Worm (Caenorhabditis elegans) whole organism, young adult: Measurements from ENCODE around the gene nspd-7.
A peak's percentile ranks its signal among the peaks of the same experiment; 100 is the strongest.

Source experiments
- D2030.7 ChIP-seq: fragments of 200-800 bp; sonication (Bioruptor generic); IDR thresholded peaks from 2 replicates; pipeline ENCODE4 v1.3.6; 2022; ENCODE audit warnings: missing genetic modification reagents, missing genetic modification characterization, missing compliant biosample characterization
- F39B2.1 ChIP-seq: fragments of 200-800 bp; sonication (Bioruptor generic); IDR thresholded peaks from 2 replicates; pipeline ENCODE4 v1.3.6; 2022; ENCODE audit warnings: missing genetic modification reagents, missing genetic modification characterization, missing compliant biosample characterization
- K11D2.4 ChIP-seq: fragments of 200-800 bp; sonication (Bioruptor generic); IDR thresholded peaks from 2 replicates; pipeline ENCODE4 v1.3.6; 2022; ENCODE audit warnings: missing genetic modification reagents, missing genetic modification characterization, missing compliant biosample characterization
- K12H6.12 ChIP-seq: fragments of 200-800 bp; sonication (Bioruptor generic); optimal IDR thresholded peaks from 2 replicates; lab custom pipeline; 2018; ENCODE audit warnings: mild to moderate bottlenecking, missing genetic modification characterization, missing compliant biosample characterization
- T07F8.4 ChIP-seq: sonication (generic microtip); optimal IDR thresholded peaks from 2 replicates; lab custom pipeline; 2016; ENCODE audit warnings: mild to moderate bottlenecking, missing genetic modification characterization, moderate library complexity, missing compliant biosample characterization
- T26A5.8 ChIP-seq: sonication (generic microtip); optimal IDR thresholded peaks from 2 replicates; lab custom pipeline; 2016; ENCODE audit warnings: missing genetic modification characterization, missing compliant biosample characterization
- Y53F4B.3 ChIP-seq: fragments of 200-800 bp; sonication (Bioruptor generic); IDR thresholded peaks from 2 replicates; pipeline ENCODE4 v1.3.6; 2022; ENCODE audit warnings: missing genetic modification reagents, missing genetic modification characterization, missing compliant biosample characterization
- Y53G8AR.9 ChIP-seq: fragments of 200-800 bp; sonication (Bioruptor generic); conservative IDR thresholded peaks from 2 replicates; pipeline ENCODE4 v1.3.6; 2022; ENCODE audit warnings: missing genetic modification reagents, missing genetic modification characterization, missing compliant biosample characterization
- Y67H2A.10 ChIP-seq: fragments of 200-800 bp; sonication (Bioruptor generic); conservative IDR thresholded peaks from 2 replicates; pipeline ENCODE4 v1.3.6; 2022; ENCODE audit warnings: missing genetic modification reagents, missing genetic modification characterization, missing compliant biosample characterization
- Y79H2A.3 ChIP-seq: fragments of 200-800 bp; sonication (Bioruptor generic); conservative IDR thresholded peaks from 2 replicates; pipeline ENCODE4 v1.3.6; 2022; ENCODE audit warnings: missing genetic modification reagents, missing genetic modification characterization, missing compliant biosample characterization
- Y95B8A.8 ChIP-seq: fragments of 200-800 bp; sonication (Bioruptor generic); IDR thresholded peaks from 2 replicates; pipeline ENCODE4 v1.3.6; 2022; ENCODE audit warnings: missing genetic modification reagents, missing genetic modification characterization, missing compliant biosample characterization
- ZK185.1 ChIP-seq: sonication (generic microtip); optimal IDR thresholded peaks from 2 replicates; lab custom pipeline; 2016; ENCODE audit warnings: mild to moderate bottlenecking, missing genetic modification characterization, missing compliant biosample characterization; ENCODE audit not compliant: poor library complexity, severe bottlenecking
- akir-1 ChIP-seq: fragments of 200-800 bp; sonication (Bioruptor generic); optimal IDR thresholded peaks from 2 replicates; lab custom pipeline; 2018; ENCODE audit warnings: mild to moderate bottlenecking, missing genetic modification characterization, moderate library complexity, missing compliant biosample characterization
- atf-7 ChIP-seq: sonication (generic microtip); optimal IDR thresholded peaks from 2 replicates; lab custom pipeline; 2017; ENCODE audit warnings: mild to moderate bottlenecking, missing genetic modification characterization, missing compliant biosample characterization
- athp-1 ChIP-seq: sonication (generic microtip); optimal IDR thresholded peaks from 2 replicates; lab custom pipeline; 2017; ENCODE audit warnings: mild to moderate bottlenecking, missing genetic modification characterization, missing compliant biosample characterization
- attf-3 ChIP-seq: fragments of 200-800 bp; sonication (Bioruptor generic); conservative IDR thresholded peaks from 2 replicates; pipeline ENCODE4 v1.3.6; 2022; ENCODE audit warnings: missing genetic modification reagents, missing genetic modification characterization, missing compliant biosample characterization
- attf-5 ChIP-seq: fragments of 200-800 bp; sonication (Bioruptor generic); optimal IDR thresholded peaks from 2 replicates; lab custom pipeline; 2018; ENCODE audit warnings: mild to moderate bottlenecking, missing genetic modification characterization, missing compliant biosample characterization
- bed-1 ChIP-seq: fragments of 200-800 bp; sonication (Bioruptor generic); IDR thresholded peaks from 2 replicates; pipeline ENCODE4 v1.3.6; 2022; ENCODE audit warnings: missing genetic modification reagents, missing genetic modification characterization, missing compliant biosample characterization
- ceh-100 ChIP-seq: fragments of 200-800 bp; sonication (Bioruptor generic); IDR thresholded peaks from 2 replicates; pipeline ENCODE4 v1.3.6; 2022; ENCODE audit warnings: missing genetic modification reagents, missing genetic modification characterization, missing compliant biosample characterization
- ceh-79 ChIP-seq: sonication (generic microtip); optimal IDR thresholded peaks from 2 replicates; lab custom pipeline; 2017; ENCODE audit warnings: mild to moderate bottlenecking, missing genetic modification characterization, missing compliant biosample characterization
- ceh-91 ChIP-seq: fragments of 200-800 bp; sonication (Bioruptor generic); IDR thresholded peaks from 2 replicates; pipeline ENCODE4 v1.3.6; 2022; ENCODE audit warnings: missing genetic modification reagents, missing genetic modification characterization, missing compliant biosample characterization
- chd-7 ChIP-seq: sonication (generic microtip); optimal IDR thresholded peaks from 2 replicates; lab custom pipeline; 2016; ENCODE audit warnings: mild to moderate bottlenecking, missing genetic modification characterization, moderate library complexity, missing compliant biosample characterization
- egl-44 ChIP-seq: fragments of 200-800 bp; sonication (Bioruptor generic); IDR thresholded peaks from 2 replicates; pipeline ENCODE4 v1.3.6; 2022; ENCODE audit warnings: missing genetic modification reagents, missing genetic modification characterization, missing compliant biosample characterization
- ets-4 ChIP-seq: fragments of 200-800 bp; sonication (Bioruptor generic); optimal IDR thresholded peaks from 2 replicates; lab custom pipeline; 2018; ENCODE audit warnings: mild to moderate bottlenecking, missing genetic modification characterization, missing compliant biosample characterization
- him-1 ChIP-seq: sonication (generic microtip); optimal IDR thresholded peaks from 2 replicates; lab custom pipeline; 2016; ENCODE audit warnings: missing genotype, missing genetic modification reagents, missing genetic modification characterization, missing compliant biosample characterization
- hlh-12 ChIP-seq: sonication (generic microtip); optimal IDR thresholded peaks from 2 replicates; lab custom pipeline; 2016; ENCODE audit warnings: missing genetic modification characterization, missing compliant biosample characterization
- hmg-1.2 ChIP-seq: fragments of 200-800 bp; sonication (Bioruptor generic); IDR thresholded peaks from 2 replicates; pipeline ENCODE4 v1.3.6; 2022; ENCODE audit warnings: missing genetic modification reagents, missing genetic modification characterization, missing compliant biosample characterization
- hrde-1 ChIP-seq: sonication (generic microtip); optimal IDR thresholded peaks from 2 replicates; lab custom pipeline; 2016; ENCODE audit warnings: missing genetic modification characterization, mild to moderate bottlenecking, missing compliant biosample characterization, moderate library complexity, missing genotype, missing genetic modification reagents, borderline replicate concordance
- lag-1 ChIP-seq: fragments of 200-800 bp; sonication (Bioruptor generic); IDR thresholded peaks from 2 replicates; pipeline ENCODE4 v1.3.6; 2022; ENCODE audit warnings: missing genetic modification reagents, missing genetic modification characterization, missing compliant biosample characterization
- let-607 ChIP-seq, 2 experiments: fragments of 200-800 bp in 1 of 2; sonication (Bioruptor generic) in 1 of 2; sonication (generic microtip) in 1 of 2; optimal IDR thresholded peaks; 2 replicates each; lab custom pipeline; 2016 to 2018; ENCODE audit warnings: mild to moderate bottlenecking in 2 of 2, missing compliant biosample characterization in 2 of 2, missing genetic modification characterization in 2 of 2, moderate library complexity in 2 of 2, missing genotype in 1 of 2
- lin-54 ChIP-seq: fragments of 200-800 bp; sonication (Bioruptor generic); optimal IDR thresholded peaks from 2 replicates; lab custom pipeline; 2018; ENCODE audit warnings: mild to moderate bottlenecking, missing genetic modification characterization, missing compliant biosample characterization
- lsy-27 ChIP-seq: sonication (generic microtip); optimal IDR thresholded peaks from 2 replicates; lab custom pipeline; 2017; ENCODE audit warnings: missing genetic modification characterization, mild to moderate bottlenecking, missing compliant biosample characterization, antibody characterized with exemption, missing genotype, borderline replicate concordance; ENCODE audit not compliant: insufficient read depth
- madf-6 ChIP-seq: fragments of 200-800 bp; sonication (Bioruptor generic); IDR thresholded peaks from 2 replicates; pipeline ENCODE4 v1.3.6; 2022; ENCODE audit warnings: missing genetic modification reagents, missing genetic modification characterization, missing compliant biosample characterization
- mel-28 ChIP-seq: sonication (generic microtip); optimal IDR thresholded peaks from 2 replicates; lab custom pipeline; 2016; ENCODE audit warnings: borderline replicate concordance, mild to moderate bottlenecking, missing genetic modification characterization, missing compliant biosample characterization
- nfya-1 ChIP-seq: sonication (generic microtip); optimal IDR thresholded peaks from 2 replicates; lab custom pipeline; 2017; ENCODE audit warnings: antibody characterized with exemption, missing compliant biosample characterization, missing genetic modification characterization, borderline replicate concordance; ENCODE audit not compliant: insufficient read depth
- nfya-2 ChIP-seq: fragments of 200-800 bp; sonication (Bioruptor generic); IDR thresholded peaks from 2 replicates; pipeline ENCODE4 v1.3.6; 2022; ENCODE audit warnings: missing genetic modification reagents, missing genetic modification characterization, missing compliant biosample characterization
- nhr-90 ChIP-seq: sonication (generic microtip); optimal IDR thresholded peaks from 2 replicates; lab custom pipeline; 2016; ENCODE audit warnings: missing genotype, mild to moderate bottlenecking, missing genetic modification characterization, missing compliant biosample characterization
- rcor-1 ChIP-seq: fragments of 200-800 bp; sonication (Bioruptor generic); IDR thresholded peaks from 2 replicates; pipeline ENCODE4 v1.3.6; 2022; ENCODE audit warnings: missing genetic modification reagents, missing genetic modification characterization, missing compliant biosample characterization
- rec-8 ChIP-seq, 2 experiments: sonication (generic microtip); optimal IDR thresholded peaks; 2 replicates each; lab custom pipeline; 2016; ENCODE audit warnings: mild to moderate bottlenecking in 2 of 2, missing genetic modification characterization in 2 of 2, missing genetic modification reagents in 2 of 2, missing genotype in 2 of 2, missing biosample characterization in 1 of 2, missing compliant biosample characterization in 1 of 2, moderate library complexity in 1 of 2
- repo-1 ChIP-seq: sonication (generic microtip); optimal IDR thresholded peaks from 2 replicates; lab custom pipeline; 2017; ENCODE audit warnings: mild to moderate bottlenecking, missing genetic modification characterization, missing compliant biosample characterization
- sea-2 ChIP-seq: fragments of 200-800 bp; sonication (Bioruptor generic); IDR thresholded peaks from 2 replicates; pipeline ENCODE4 v1.3.6; 2022; ENCODE audit warnings: missing genetic modification characterization, missing compliant biosample characterization
- snpc-1.3 ChIP-seq: sonication (generic microtip); optimal IDR thresholded peaks from 2 replicates; lab custom pipeline; 2017; ENCODE audit warnings: missing genetic modification characterization, mild to moderate bottlenecking, missing compliant biosample characterization, antibody characterized with exemption, moderate library complexity, missing genotype, missing genetic modification reagents; ENCODE audit not compliant: insufficient read depth
- tbp1 ChIP-seq: fragments of 200-800 bp; sonication (Bioruptor generic); optimal IDR thresholded peaks from 2 replicates; lab custom pipeline; 2018; ENCODE audit warnings: mild to moderate bottlenecking, missing genetic modification characterization, missing compliant biosample characterization
- tlf-1 ChIP-seq: fragments of 200-800 bp; sonication (Bioruptor generic); optimal IDR thresholded peaks from 2 replicates; lab custom pipeline; 2018; ENCODE audit warnings: mild to moderate bottlenecking, missing genetic modification characterization, missing compliant biosample characterization
- unc-130 ChIP-seq: sonication (generic microtip); optimal IDR thresholded peaks from 2 replicates; lab custom pipeline; 2016; ENCODE audit warnings: missing genetic modification reagents, missing genetic modification characterization, missing compliant biosample characterization
- ztf-22 ChIP-seq: fragments of 200-800 bp; sonication (Bioruptor generic); optimal IDR thresholded peaks from 2 replicates; lab custom pipeline; 2018; ENCODE audit warnings: mild to moderate bottlenecking, missing genetic modification characterization, moderate library complexity, missing compliant biosample characterization
- ztf-25 ChIP-seq: fragments of 200-800 bp; sonication (Bioruptor generic); IDR thresholded peaks from 2 replicates; pipeline ENCODE4 v1.3.6; 2022; ENCODE audit warnings: missing genetic modification reagents, missing genetic modification characterization, missing compliant biosample characterization

Gene nspd-7

DNA sequence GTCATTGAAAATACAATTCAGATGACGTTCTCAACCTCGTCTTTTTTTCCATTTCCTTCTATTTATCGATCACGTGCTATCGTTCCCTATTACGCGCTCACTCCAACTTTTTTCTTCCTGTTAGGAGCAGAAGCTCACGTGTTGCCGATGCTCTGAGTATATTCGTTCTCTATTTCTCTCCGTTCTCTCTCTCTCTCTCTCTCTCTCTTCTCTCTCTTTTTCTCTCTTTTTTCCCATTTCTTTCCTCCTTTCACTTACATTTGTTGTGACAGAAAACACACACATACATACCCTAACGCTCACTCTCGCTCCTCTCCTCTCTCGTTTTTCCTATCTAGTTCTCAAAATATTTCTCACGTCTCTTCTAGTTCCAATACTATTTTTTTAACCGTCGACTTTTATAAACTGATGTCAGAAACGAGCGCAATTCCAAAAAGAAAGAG is 16.6 kb downstream of the nspd-7 start (continued):
- TF ChIP-seq Y95B8A.8 (GFP tag; lab: Robert Waterston, UW) (no peak), T26A5.8 (tag; lab: Kevin White, UChicago) (no peak), K11D2.4 (GFP tag; lab: Robert Waterston, UW) (peak; percentile 88), madf-6 (GFP tag; lab: Robert Waterston, UW) (peak; percentile 12; the same call in 1 of the 2 replicates), nhr-90 (tag; lab: Kevin White, UChicago) (peak; percentile 50), Y53F4B.3 (GFP tag; lab: Robert Waterston, UW) (no peak), egl-44 (peak; percentile 78; the same call in 1 of the 2 replicates), ceh-79 (no peak), rec-8 (tag; optimal IDR thresholded peaks at IDR 0.05; lab: Kevin White, UChicago) (no peak), lin-54 (peak; percentile 50), rcor-1 (GFP tag; lab: Robert Waterston, UW) (0 out of 2 replicates have a peak, but pooled peaks have one; percentile 43), repo-1 (tag; lab: Kevin White, UChicago) (no peak), ceh-91 (GFP tag; lab: Robert Waterston, UW) (no peak), ZK185.1 (tag; lab: Kevin White, UChicago) (peak; percentile 32), K12H6.12 (tag; lab: Kevin White, UChicago) (peak; percentile 93), nfya-2 (no peak), Y67H2A.10 (no peak), T07F8.4 (tag; lab: Kevin White, UChicago) (no peak), ztf-22 (GFP tag; lab: Kevin White, UChicago) (peak; percentile 61), mel-28 (no peak), atf-7 (tag; lab: Kevin White, UChicago) (peak; percentile 93), tlf-1 (GFP tag; lab: Kevin White, UChicago) (peak; percentile 75), hmg-1.2 (peak; percentile 84), unc-130 (GFP tag; lab: Kevin White, UChicago) (no peak), nfya-1 (tag; lab: Kevin White, UChicago) (no peak), bed-1 (GFP tag; lab: Robert Waterston, UW) (no peak), chd-7 (tag; lab: Kevin White, UChicago) (peak; percentile 89), lag-1 (GFP tag; lab: Robert Waterston, UW) (no peak), lsy-27 (tag; lab: Kevin White, UChicago) (no peak), F39B2.1 (GFP tag; lab: Robert Waterston, UW) (no peak), D2030.7 (GFP tag; lab: Robert Waterston, UW) (no peak), ztf-25 (no peak), tbp1 (GFP tag; lab: Kevin White, UChicago) (peak; percentile 58), hlh-12 (tag; lab: Kevin White, UChicago) (no peak), hrde-1 (no peak), attf-3 (0 out of 2 replicates have a peak, but pooled peaks have one; percentile 33), akir-1 (GFP tag; lab: Kevin White, UChicago) (no peak), Y79H2A.3 (GFP tag; lab: Robert Waterston, UW) (no peak), sea-2 (no peak), him-1 (tag; lab: Kevin White, UChicago) (no peak), ets-4 (GFP tag; lab: Kevin White, UChicago) (no peak), athp-1 (tag; lab: Kevin White, UChicago) (no peak), attf-5 (GFP tag; lab: Kevin White, UChicago) (peak; percentile 93), let-607 (tag; optimal IDR thresholded peaks at IDR 0.05; lab: Kevin White, UChicago) (peak; percentile 65 to 75), snpc-1.3 (no peak), ceh-100 (GFP tag; lab: Robert Waterston, UW) (0 out of 2 replicates have a peak, but pooled peaks have one; percentile 10), Y53G8AR.9 (peak; percentile 71)
